Worm (Caenorhabditis elegans) whole organism, young adult: ENCODE measurements around the gene stg-2.

Source experiments
- B0019.2 ChIP-seq: fragments of 200-800 bp; sonication (Bioruptor generic); conservative IDR thresholded peaks from 2 replicates; pipeline ENCODE4 v1.3.6; 2022; ENCODE audit warnings: missing genetic modification reagents, missing genetic modification characterization, missing compliant biosample characterization
- F10E7.11 ChIP-seq: sonication (generic microtip); optimal IDR thresholded peaks from 2 replicates; lab custom pipeline; 2017; ENCODE audit warnings: mild to moderate bottlenecking, missing genetic modification characterization, moderate library complexity, missing compliant biosample characterization
- F49E8.2 ChIP-seq: sonication (generic microtip); optimal IDR thresholded peaks from 3 replicates; lab custom pipeline; 2017; ENCODE audit warnings: missing genetic modification characterization, mild to moderate bottlenecking, missing compliant biosample characterization, antibody characterized with exemption, moderate library complexity; ENCODE audit not compliant: insufficient read depth
- F57C9.4 ChIP-seq: sonication (generic microtip); optimal IDR thresholded peaks from 2 replicates; lab custom pipeline; 2017; ENCODE audit warnings: mild to moderate bottlenecking, missing genetic modification characterization, missing compliant biosample characterization
- K12H6.12 ChIP-seq: fragments of 200-800 bp; sonication (Bioruptor generic); optimal IDR thresholded peaks from 2 replicates; lab custom pipeline; 2018; ENCODE audit warnings: mild to moderate bottlenecking, missing genetic modification characterization, missing compliant biosample characterization
- Y67H2A.10 ChIP-seq: fragments of 200-800 bp; sonication (Bioruptor generic); conservative IDR thresholded peaks from 2 replicates; pipeline ENCODE4 v1.3.6; 2022; ENCODE audit warnings: missing genetic modification reagents, missing genetic modification characterization, missing compliant biosample characterization
- akir-1 ChIP-seq: fragments of 200-800 bp; sonication (Bioruptor generic); optimal IDR thresholded peaks from 2 replicates; lab custom pipeline; 2018; ENCODE audit warnings: mild to moderate bottlenecking, missing genetic modification characterization, moderate library complexity, missing compliant biosample characterization
- athp-1 ChIP-seq: sonication (generic microtip); optimal IDR thresholded peaks from 2 replicates; lab custom pipeline; 2017; ENCODE audit warnings: mild to moderate bottlenecking, missing genetic modification characterization, missing compliant biosample characterization
- attf-5 ChIP-seq: fragments of 200-800 bp; sonication (Bioruptor generic); optimal IDR thresholded peaks from 2 replicates; lab custom pipeline; 2018; ENCODE audit warnings: mild to moderate bottlenecking, missing genetic modification characterization, missing compliant biosample characterization
- attf-6 ChIP-seq: fragments of 200-800 bp; sonication (Bioruptor generic); IDR thresholded peaks from 2 replicates; pipeline ENCODE4 v1.3.6; 2022; ENCODE audit warnings: missing genetic modification reagents, missing genetic modification characterization, missing compliant biosample characterization
- bed-2 ChIP-seq: fragments of 200-800 bp; sonication (Bioruptor generic); IDR thresholded peaks from 2 replicates; pipeline ENCODE4 v1.3.6; 2022; ENCODE audit warnings: missing genetic modification reagents, missing genetic modification characterization, missing compliant biosample characterization
- cebp-1 ChIP-seq, 2 experiments: fragments of 200-800 bp in 1 of 2; sonication (Bioruptor generic) in 1 of 2; sonication (generic microtip) in 1 of 2; IDR thresholded peaks in 1 of 2; optimal IDR thresholded peaks in 1 of 2; 2 replicates each; pipeline versions ENCODE4 v1.3.6 to Lab custom; 2017 to 2022; ENCODE audit warnings: missing compliant biosample characterization in 2 of 2, missing genetic modification characterization in 2 of 2, mild to moderate bottlenecking in 1 of 2, missing genetic modification reagents in 1 of 2, moderate library complexity in 1 of 2
- ceh-40 ChIP-seq: fragments of 200-800 bp; sonication (Bioruptor generic); IDR thresholded peaks from 2 replicates; pipeline ENCODE4 v1.3.6; 2022; ENCODE audit warnings: missing genetic modification characterization, missing compliant biosample characterization
- ceh-79 ChIP-seq: sonication (generic microtip); optimal IDR thresholded peaks from 2 replicates; lab custom pipeline; 2017; ENCODE audit warnings: mild to moderate bottlenecking, missing genetic modification characterization, missing compliant biosample characterization
- die-1 ChIP-seq: sonication (generic microtip); optimal IDR thresholded peaks from 2 replicates; lab custom pipeline; 2016; ENCODE audit warnings: missing genotype, mild to moderate bottlenecking, missing genetic modification characterization, missing compliant biosample characterization
- dpff-1 ChIP-seq: sonication (generic microtip); optimal IDR thresholded peaks from 2 replicates; lab custom pipeline; 2017; ENCODE audit warnings: mild to moderate bottlenecking, missing genetic modification characterization, missing compliant biosample characterization
- ets-4 ChIP-seq: fragments of 200-800 bp; sonication (Bioruptor generic); optimal IDR thresholded peaks from 2 replicates; lab custom pipeline; 2018; ENCODE audit warnings: mild to moderate bottlenecking, missing genetic modification characterization, missing compliant biosample characterization
- him-1 ChIP-seq: sonication (generic microtip); optimal IDR thresholded peaks from 2 replicates; lab custom pipeline; 2016; ENCODE audit warnings: missing genotype, missing genetic modification reagents, missing genetic modification characterization, missing compliant biosample characterization
- hlh-12 ChIP-seq: sonication (generic microtip); optimal IDR thresholded peaks from 2 replicates; lab custom pipeline; 2016; ENCODE audit warnings: missing genetic modification characterization, missing compliant biosample characterization
- lag-1 ChIP-seq: fragments of 200-800 bp; sonication (Bioruptor generic); IDR thresholded peaks from 2 replicates; pipeline ENCODE4 v1.3.6; 2022; ENCODE audit warnings: missing genetic modification reagents, missing genetic modification characterization, missing compliant biosample characterization
- lin-35 ChIP-seq, 3 experiments: fragments of 150-350 bp in 2 of 3; sonication (generic microtip) in 1 of 3; optimal IDR thresholded peaks; 2 replicates each; lab custom pipeline; 2014 to 2018; ENCODE audit warnings: missing biosample characterization in 3 of 3, missing genetic modification characterization in 3 of 3, missing genetic modification reagents in 3 of 3
- lin-40 ChIP-seq: sonication (generic microtip); optimal IDR thresholded peaks from 2 replicates; lab custom pipeline; 2016; ENCODE audit warnings: missing genetic modification characterization, mild to moderate bottlenecking, missing compliant biosample characterization, missing genotype, missing genetic modification reagents
- lsl-1 ChIP-seq: fragments of 200-800 bp; sonication (Bioruptor generic); optimal IDR thresholded peaks from 2 replicates; lab custom pipeline; 2018; ENCODE audit warnings: mild to moderate bottlenecking, missing genetic modification characterization, moderate library complexity, missing compliant biosample characterization
- lsy-27 ChIP-seq: sonication (generic microtip); optimal IDR thresholded peaks from 2 replicates; lab custom pipeline; 2017; ENCODE audit warnings: missing genetic modification characterization, mild to moderate bottlenecking, missing compliant biosample characterization, antibody characterized with exemption, missing genotype, borderline replicate concordance; ENCODE audit not compliant: insufficient read depth
- mel-28 ChIP-seq: sonication (generic microtip); optimal IDR thresholded peaks from 2 replicates; lab custom pipeline; 2016; ENCODE audit warnings: borderline replicate concordance, mild to moderate bottlenecking, missing genetic modification characterization, missing compliant biosample characterization
- mxl-1 ChIP-seq: sonication (generic microtip); optimal IDR thresholded peaks from 2 replicates; lab custom pipeline; 2016; ENCODE audit warnings: missing genetic modification characterization, missing compliant biosample characterization
- nhr-120 ChIP-seq: fragments of 200-800 bp; sonication (Bioruptor generic); IDR thresholded peaks from 2 replicates; pipeline ENCODE4 v1.3.6; 2022; ENCODE audit warnings: missing genetic modification characterization, missing compliant biosample characterization
- pbrm-1 ChIP-seq: fragments of 200-800 bp; sonication (Bioruptor generic); IDR thresholded peaks from 2 replicates; pipeline ENCODE4 v1.3.6; 2022; ENCODE audit warnings: missing genetic modification reagents, missing genetic modification characterization, missing compliant biosample characterization
- rpc-1 ChIP-seq, 2 experiments: fragments of 150-350 bp in 1 of 2; sonication (generic microtip) in 1 of 2; optimal IDR thresholded peaks; 2 replicates each; lab custom pipeline; 2014 to 2018; ENCODE audit warnings: missing biosample characterization in 1 of 2, missing genetic modification characterization in 1 of 2, missing genetic modification reagents in 1 of 2, missing genotype in 1 of 2
- sdz-38 ChIP-seq: sonication (generic microtip); optimal IDR thresholded peaks from 2 replicates; lab custom pipeline; 2016; ENCODE audit warnings: missing genotype, missing genetic modification characterization, missing compliant biosample characterization
- snpc-4 ChIP-seq, 5 experiments: fragments of 150-350 bp in 1 of 5; sonication (generic microtip) in 4 of 5; optimal IDR thresholded peaks; 2 replicates each; lab custom pipeline; 2014 to 2018; ENCODE audit warnings: missing genetic modification characterization in 5 of 5, missing biosample characterization in 3 of 5, antibody characterized with exemption in 2 of 5, mild to moderate bottlenecking in 2 of 5, missing compliant biosample characterization in 2 of 5, missing genotype in 2 of 5, moderate library complexity in 2 of 5, missing genetic modification reagents in 1 of 5
- unc-130 ChIP-seq: sonication (generic microtip); optimal IDR thresholded peaks from 2 replicates; lab custom pipeline; 2016; ENCODE audit warnings: missing genetic modification reagents, missing genetic modification characterization, missing compliant biosample characterization
- zfh-2 ChIP-seq: fragments of 200-800 bp; sonication (Bioruptor generic); conservative IDR thresholded peaks from 2 replicates; pipeline ENCODE4 v1.3.6; 2022; ENCODE audit warnings: missing genetic modification reagents, missing genetic modification characterization, missing compliant biosample characterization
- ztf-22 ChIP-seq: fragments of 200-800 bp; sonication (Bioruptor generic); optimal IDR thresholded peaks from 2 replicates; lab custom pipeline; 2018; ENCODE audit warnings: mild to moderate bottlenecking, missing genetic modification characterization, moderate library complexity, missing compliant biosample characterization
- ztf-25 ChIP-seq: fragments of 200-800 bp; sonication (Bioruptor generic); IDR thresholded peaks from 2 replicates; pipeline ENCODE4 v1.3.6; 2022; ENCODE audit warnings: missing genetic modification reagents, missing genetic modification characterization, missing compliant biosample characterization
- ztf-28 ChIP-seq: fragments of 200-800 bp; sonication (Bioruptor generic); IDR thresholded peaks from 2 replicates; pipeline ENCODE4 v1.3.6; 2022; ENCODE audit warnings: missing genetic modification reagents, missing genetic modification characterization, missing compliant biosample characterization
- ztf-6 ChIP-seq: fragments of 200-800 bp; sonication (Bioruptor generic); IDR thresholded peaks from 2 replicates; pipeline ENCODE4 v1.3.6; 2022; ENCODE audit warnings: missing genetic modification reagents, missing genetic modification characterization, missing compliant biosample characterization

The stg-2 gene

DNA sequence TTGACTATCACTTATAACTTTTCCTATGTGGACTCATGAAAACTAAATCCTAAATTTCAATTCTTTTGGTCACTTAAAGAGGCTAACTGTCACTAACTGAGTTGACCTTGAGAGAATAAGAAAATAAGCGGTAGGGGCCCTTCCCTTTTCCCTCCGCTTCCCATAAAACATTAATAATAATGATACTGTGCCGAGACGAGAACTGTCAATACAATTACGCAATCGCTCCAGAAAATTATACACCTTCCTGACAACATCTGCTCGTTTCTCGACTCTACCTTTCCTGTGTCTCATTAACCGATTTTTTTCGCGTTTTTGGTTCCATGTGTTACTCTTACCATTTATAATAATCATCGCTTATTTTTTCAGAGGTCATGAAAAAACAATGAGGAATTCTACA lies 17.2 kb upstream of the stg-2 start:
- no peak for TF ChIP-seq ztf-22 (GFP tag; lab: Kevin White, UChicago)
- no peak for TF ChIP-seq pbrm-1 (GFP tag; lab: Robert Waterston, UW)
- no peak for TF ChIP-seq him-1 (tag; lab: Kevin White, UChicago)
- no peak for TF ChIP-seq snpc-4 (GFP tag; optimal IDR thresholded peaks at IDR 0.05; lab: Kevin White, UChicago)
- no peak for TF ChIP-seq snpc-4 (tag; optimal IDR thresholded peaks at IDR 0.05; lab: Kevin White, UChicago)
- TF ChIP-seq B0019.2 (GFP tag; lab: Robert Waterston, UW): no peak
- TF ChIP-seq attf-6: no peak
- TF ChIP-seq ztf-6 (GFP tag; lab: Robert Waterston, UW): no peak
- TF ChIP-seq ceh-79: no peak
- TF ChIP-seq lsy-27: no peak
- no peak for TF ChIP-seq zfh-2 (GFP tag; lab: Robert Waterston, UW)
- no peak for TF ChIP-seq rpc-1 (optimal IDR thresholded peaks at IDR 0.05; lab: Kevin White, UChicago)
- no peak for TF ChIP-seq rpc-1 (tag; optimal IDR thresholded peaks at IDR 0.05; lab: Kevin White, UChicago)
- no peak for TF ChIP-seq unc-130 (GFP tag; lab: Kevin White, UChicago)
- no peak for TF ChIP-seq nhr-120
- no peak for TF ChIP-seq dpff-1 (tag; lab: Kevin White, UChicago)
- TF ChIP-seq lsl-1: no peak

DNA sequence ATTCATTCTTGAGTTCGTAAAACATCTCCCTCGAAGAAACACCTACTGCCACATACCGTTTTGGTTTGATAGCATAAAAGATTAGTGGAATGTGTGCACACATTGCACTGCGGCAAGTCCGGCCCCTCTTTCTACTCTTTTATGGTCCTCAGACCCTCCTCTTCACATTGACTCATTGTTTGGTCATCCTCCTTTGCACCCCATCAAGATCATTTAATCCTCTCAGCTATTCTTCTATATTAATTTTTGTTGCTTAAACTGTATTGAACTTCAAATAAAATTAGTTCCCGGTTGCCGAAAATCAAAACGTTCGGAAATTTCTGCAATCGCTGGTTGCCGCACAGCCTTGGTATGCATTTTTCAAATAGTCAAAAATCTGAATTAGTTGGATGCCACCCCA lies 16.6 kb upstream of the stg-2 start, which contains the start of gene rig-1:
Gene rig-1, plus strand, starts transcription at position 301 of the 400 bp plus-strand sequence.
- TF ChIP-seq ztf-28 (GFP tag; lab: Robert Waterston, UW): no peak
- no peak for TF ChIP-seq attf-5 (GFP tag; lab: Kevin White, UChicago)
- no peak for TF ChIP-seq lin-40 (tag; lab: Kevin White, UChicago)
- TF ChIP-seq pbrm-1 (GFP tag; lab: Robert Waterston, UW): no peak
- TF ChIP-seq lin-35 (GFP tag; optimal IDR thresholded peaks at IDR 0.05; lab: Kevin White, UChicago): no peak
- no peak for TF ChIP-seq cebp-1 (GFP tag; IDR thresholded peaks at IDR 0.05; lab: Robert Waterston, UW)
- TF ChIP-seq cebp-1 (tag; optimal IDR thresholded peaks at IDR 0.05; lab: Kevin White, UChicago): no peak
- no peak for TF ChIP-seq zfh-2 (GFP tag; lab: Robert Waterston, UW)
- no peak for TF ChIP-seq K12H6.12 (tag; lab: Kevin White, UChicago)
- TF ChIP-seq bed-2 (GFP tag; lab: Robert Waterston, UW): no peak
- TF ChIP-seq athp-1 (tag; lab: Kevin White, UChicago): no peak
- TF ChIP-seq Y67H2A.10 (GFP tag; lab: Robert Waterston, UW): no peak
- TF ChIP-seq dpff-1 (tag; lab: Kevin White, UChicago): no peak
- TF ChIP-seq mel-28: no peak
- no peak for TF ChIP-seq mxl-1 (tag; lab: Kevin White, UChicago)
- TF ChIP-seq ztf-25: no peak
- no peak for TF ChIP-seq die-1 (tag; lab: Kevin White, UChicago)
- TF ChIP-seq sdz-38 (tag; lab: Kevin White, UChicago): no peak
- no peak for TF ChIP-seq F57C9.4 (tag; lab: Kevin White, UChicago)
- no peak for TF ChIP-seq F10E7.11 (tag; lab: Kevin White, UChicago)
- TF ChIP-seq, all 124 proteins: peak for 0

DNA sequence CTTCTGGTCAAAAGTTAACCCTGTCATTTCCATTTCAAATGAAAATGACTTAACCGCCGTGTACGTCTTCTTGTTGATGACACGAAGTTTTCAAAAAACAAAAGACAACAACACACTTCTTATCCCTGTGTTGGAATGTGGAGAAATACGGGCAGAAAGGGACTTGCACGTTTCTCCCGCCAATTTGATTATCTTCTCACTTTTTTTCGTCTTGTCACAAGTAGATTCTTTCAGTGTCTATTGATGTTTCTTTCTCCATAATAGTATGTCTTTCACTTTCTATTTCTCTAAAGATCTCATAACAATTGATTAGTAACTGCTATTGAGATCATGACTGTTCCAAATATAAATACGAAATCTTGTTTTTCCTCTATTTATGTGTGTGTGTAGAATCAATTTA lies 15.8 kb upstream of the stg-2 start:
- no peak for TF ChIP-seq lag-1 (GFP tag; lab: Robert Waterston, UW)
- TF ChIP-seq unc-130 (GFP tag; lab: Kevin White, UChicago): no peak
- no peak for TF ChIP-seq ztf-28 (GFP tag; lab: Robert Waterston, UW)
- TF ChIP-seq F49E8.2: no peak
- no peak for TF ChIP-seq ztf-6 (GFP tag; lab: Robert Waterston, UW)
- TF ChIP-seq ceh-79: no peak
- no peak for TF ChIP-seq akir-1
- TF ChIP-seq hlh-12 (tag; lab: Kevin White, UChicago): no peak
- TF ChIP-seq mel-28: no peak
- TF ChIP-seq pbrm-1 (GFP tag; lab: Robert Waterston, UW): no peak
- TF ChIP-seq ceh-40 (GFP tag; lab: Robert Waterston, UW): no peak
- TF ChIP-seq ztf-22 (GFP tag; lab: Kevin White, UChicago): no peak
- TF ChIP-seq ets-4 (GFP tag; lab: Kevin White, UChicago): no peak
- TF ChIP-seq attf-6: no peak
